Fruit fly (Drosophila melanogaster) whole organism, wandering third instar larva: Measurements from ENCODE around the gene CG17929.

Source experiments
- Abd-B ChIP-seq: fragments of >200 bp; optimal IDR thresholded peaks from 2 replicates; lab custom pipeline; 2017; ENCODE audit warnings: missing biosample characterization, missing genetic modification characterization
- CG32264 ChIP-seq: fragments of 200-800 bp; sonication (Bioruptor generic); optimal IDR thresholded peaks from 2 replicates; lab custom pipeline; 2016; ENCODE audit warnings: missing biosample characterization, missing genetic modification characterization
- CrebA ChIP-seq: fragments of 200-800 bp; sonication (Bioruptor generic); optimal IDR thresholded peaks from 2 replicates; lab custom pipeline; 2016; ENCODE audit warnings: missing biosample characterization, mild to moderate bottlenecking, missing genetic modification characterization, borderline replicate concordance
- Dfd ChIP-seq: fragments of >200 bp; optimal IDR thresholded peaks from 2 replicates; lab custom pipeline; 2017; ENCODE audit warnings: missing biosample characterization, missing genetic modification characterization
- HLH106 ChIP-seq: fragments of 200-800 bp; optimal IDR thresholded peaks from 3 replicates; lab custom pipeline; 2019; ENCODE audit warnings: missing biosample characterization, mild to moderate bottlenecking, missing genetic modification characterization, moderate library complexity
- Hnf4 ChIP-seq: fragments of 200-800 bp; sonication (Bioruptor generic); optimal IDR thresholded peaks from 2 replicates; lab custom pipeline; 2016; ENCODE audit warnings: missing biosample characterization, mild to moderate bottlenecking, missing genetic modification characterization
- Hr83 ChIP-seq: fragments of 200-300 bp; sonication (Bioruptor generic); optimal IDR thresholded peaks from 2 replicates; lab custom pipeline; 2016; ENCODE audit warnings: missing biosample characterization, mild to moderate bottlenecking, missing genetic modification characterization, moderate library complexity; ENCODE audit not compliant: poor library complexity, severe bottlenecking
- Myc ChIP-seq: fragments of >200 bp; optimal IDR thresholded peaks from 2 replicates; lab custom pipeline; 2017
- N ChIP-seq: fragments of >200 bp; optimal IDR thresholded peaks from 2 replicates; lab custom pipeline; 2018; ENCODE audit warnings: missing biosample characterization, missing external identifiers, missing genetic modification characterization
- OdsH ChIP-seq: fragments of 200-800 bp; sonication (Bioruptor generic); optimal IDR thresholded peaks from 2 replicates; lab custom pipeline; 2016; ENCODE audit warnings: missing biosample characterization, mild to moderate bottlenecking, missing genetic modification characterization
- Rel ChIP-seq, 2 experiments: fragments of 200-800 bp; sonication (Bioruptor generic) in 1 of 2; optimal IDR thresholded peaks; 2 replicates in 1 of 2; 3 replicates in 1 of 2; lab custom pipeline; 2016 to 2019; ENCODE audit warnings: mild to moderate bottlenecking in 2 of 2, missing biosample characterization in 2 of 2, missing genetic modification characterization in 2 of 2, moderate library complexity in 1 of 2
- Sp1 ChIP-seq: fragments of 200-800 bp; sonication (Bioruptor generic); optimal IDR thresholded peaks from 3 replicates; lab custom pipeline; 2019; ENCODE audit warnings: missing biosample characterization, mild to moderate bottlenecking, missing genetic modification characterization, moderate library complexity
- Vsx2 ChIP-seq: fragments of 200-300, 225-300 bp; sonication (Bioruptor generic); optimal IDR thresholded peaks from 2 replicates; lab custom pipeline; 2018; ENCODE audit warnings: missing biosample characterization, missing genetic modification characterization; ENCODE audit not compliant: partially characterized antibody
- br ChIP-seq: fragments of 200-800 bp; sonication (Bioruptor generic); optimal IDR thresholded peaks from 2 replicates; lab custom pipeline; 2016; ENCODE audit warnings: missing biosample characterization, missing genetic modification characterization
- dl ChIP-seq, 2 experiments: fragments of 175-275, 200-275 bp in 1 of 2; fragments of 200-275 bp in 1 of 2; sonication (Bioruptor generic); optimal IDR thresholded peaks; lab custom pipeline; 2018; ENCODE audit warnings: mild to moderate bottlenecking in 2 of 2, missing biosample characterization in 2 of 2, missing genetic modification characterization in 2 of 2, moderate library complexity in 2 of 2; ENCODE audit not compliant: partially characterized antibody in 2 of 2, insufficient read depth in 1 of 2
- dmrt93B ChIP-seq: fragments of 200-800 bp; sonication (Bioruptor generic); optimal IDR thresholded peaks from 2 replicates; lab custom pipeline; 2018; ENCODE audit warnings: missing biosample characterization, mild to moderate bottlenecking, missing genetic modification characterization
- dsf ChIP-seq: sonication (Bioruptor generic); optimal IDR thresholded peaks from 2 replicates; lab custom pipeline; 2016; ENCODE audit warnings: missing biosample characterization, missing genetic modification characterization, borderline replicate concordance
- ey ChIP-seq: fragments of 200-800 bp; sonication (Bioruptor generic); optimal IDR thresholded peaks from 2 replicates; lab custom pipeline; 2016; ENCODE audit warnings: missing biosample characterization, missing genetic modification characterization
- foxo ChIP-seq, 2 experiments: fragments of 200-800 bp; sonication (Bioruptor generic); optimal IDR thresholded peaks; 2 replicates in 1 of 2; 3 replicates in 1 of 2; lab custom pipeline; 2016 to 2017; ENCODE audit warnings: missing biosample characterization in 2 of 2, missing genetic modification characterization in 2 of 2
- fru ChIP-seq: fragments of 200-800 bp; sonication (Bioruptor generic); optimal IDR thresholded peaks from 3 replicates; lab custom pipeline; 2016; ENCODE audit warnings: missing biosample characterization, mild to moderate bottlenecking, missing genetic modification characterization
- h ChIP-seq: fragments of 200-800 bp; sonication (Bioruptor generic); optimal IDR thresholded peaks from 3 replicates; lab custom pipeline; 2016; ENCODE audit warnings: missing biosample characterization, mild to moderate bottlenecking, missing genetic modification characterization
- jim ChIP-seq: fragments of 175-275, 200-325 bp; sonication (Bioruptor generic); optimal IDR thresholded peaks from 2 replicates; lab custom pipeline; 2016; ENCODE audit warnings: missing biosample characterization, mild to moderate bottlenecking, missing genetic modification characterization
- lola ChIP-seq: fragments of >200 bp; optimal IDR thresholded peaks from 2 replicates; lab custom pipeline; 2017; ENCODE audit warnings: missing biosample characterization, missing genetic modification characterization
- psq ChIP-seq: fragments of 200-800 bp; sonication (Bioruptor generic); optimal IDR thresholded peaks from 3 replicates; lab custom pipeline; 2017; ENCODE audit warnings: missing biosample characterization, mild to moderate bottlenecking, missing genetic modification characterization, moderate library complexity
- rgr ChIP-seq: fragments of 200-800 bp; sonication (Bioruptor generic); optimal IDR thresholded peaks from 3 replicates; lab custom pipeline; 2016; ENCODE audit warnings: missing biosample characterization, mild to moderate bottlenecking, missing genetic modification characterization
- sv ChIP-seq: fragments of 200-800 bp; sonication (Bioruptor generic); optimal IDR thresholded peaks from 3 replicates; lab custom pipeline; 2016; ENCODE audit warnings: missing biosample characterization, missing genetic modification characterization
- tai ChIP-seq: sonication (Bioruptor generic); optimal IDR thresholded peaks from 2 replicates; lab custom pipeline; 2016; ENCODE audit warnings: missing biosample characterization, missing genetic modification characterization
- usp ChIP-seq: fragments of >200 bp; optimal IDR thresholded peaks from 2 replicates; lab custom pipeline; 2017; ENCODE audit warnings: missing biosample characterization, missing genetic modification characterization
- woc ChIP-seq: sonication (Bioruptor generic); optimal IDR thresholded peaks from 2 replicates; lab custom pipeline; 2016; ENCODE audit warnings: missing biosample characterization, mild to moderate bottlenecking, missing genetic modification characterization

Gene CG17929

dm6 chr3R:16348289-16348688 lies 23.0 kb downstream of the CG17929 start:
- TF ChIP-seq Vsx2, result no peak
- TF ChIP-seq CG32264 (GFP tag; lab: Kevin White, UChicago), result no peak
- TF ChIP-seq, all 38 proteins: peak for 0

dm6 chr3R:16349111-16349655 lies 23.9 kb downstream of the CG17929 start, which contains the start of the genes CG14879 and Manf:
CG14879 (minus strand) TSS chr3R:16349226.
Manf (plus strand) TSS chr3R:16349404.
- TF ChIP-seq Hr83 (GFP tag; lab: Kevin White, UChicago) (peak; percentile 17), rgr (GFP tag; lab: Kevin White, UChicago) (peak; percentile 20), CrebA (GFP tag; lab: Kevin White, UChicago) (peak; percentile 92), h (peak; percentile 26), Rel (GFP tag; optimal IDR thresholded peaks at IDR 0.05; lab: Kevin White, UChicago) (no peak), Rel (tag; optimal IDR thresholded peaks at IDR 0.05; lab: Kevin White, UChicago) (peak; percentile 69), Hnf4 (GFP tag; lab: Kevin White, UChicago) (peak; percentile 22), tai (GFP tag; lab: Kevin White, UChicago) (no peak), psq (GFP tag; lab: Kevin White, UChicago) (no peak), Myc (lab: Kevin White, UChicago) (no peak)
- TF ChIP-seq, all 38 proteins: peak for 6

- no peak for TF ChIP-seq br (GFP tag; lab: Kevin White, UChicago)
- TF ChIP-seq jim, result no peak
- TF ChIP-seq Dfd (GFP tag; lab: Kevin White, UChicago), result no peak
- no peak for TF ChIP-seq N (GFP tag; lab: Kevin White, UChicago)
- TF ChIP-seq foxo (GFP tag; optimal IDR thresholded peaks at IDR 0.05; lab: Kevin White, UChicago), result no peak
Observed at dm6 chr3R:16350400-16350799, 25.1 kb downstream of the CG17929 start.

dm6 chr3R:16351044-16351443 lies 25.8 kb downstream of the CG17929 start:
- TF ChIP-seq psq (GFP tag; lab: Kevin White, UChicago) (no peak), Myc (lab: Kevin White, UChicago) (peak; percentile 21)
- TF ChIP-seq, all 38 proteins: peak for 1

- TF ChIP-seq h (no peak), Hnf4 (GFP tag; lab: Kevin White, UChicago) (no peak), lola (GFP tag; lab: Kevin White, UChicago) (no peak), Vsx2 (no peak), br (GFP tag; lab: Kevin White, UChicago) (no peak), woc (GFP tag; lab: Kevin White, UChicago) (no peak)
Observed at dm6 chr3R:16352039-16352438, 26.7 kb downstream of the CG17929 start.

dm6 chr3R:16353195-16353594 lies 27.9 kb downstream of the CG17929 start:
- TF ChIP-seq Abd-B (GFP tag; lab: Kevin White, UChicago) (no peak), sv (GFP tag; lab: Kevin White, UChicago) (no peak), br (GFP tag; lab: Kevin White, UChicago) (no peak), OdsH (GFP tag; lab: Kevin White, UChicago) (no peak), rgr (GFP tag; lab: Kevin White, UChicago) (no peak), Hr83 (GFP tag; lab: Kevin White, UChicago) (no peak), dsf (no peak), Sp1 (GFP tag; lab: Kevin White, UChicago) (no peak), usp (GFP tag; lab: Kevin White, UChicago) (no peak), fru (GFP tag; lab: Kevin White, UChicago) (no peak), Hnf4 (GFP tag; lab: Kevin White, UChicago) (no peak), dmrt93B (no peak), N (GFP tag; lab: Kevin White, UChicago) (no peak), ey (GFP tag; lab: Kevin White, UChicago) (no peak), tai (GFP tag; lab: Kevin White, UChicago) (no peak), HLH106 (tag; lab: Kevin White, UChicago) (no peak), jim (no peak), dl (GFP tag; optimal IDR thresholded peaks at IDR 0.05; lab: Kevin White, UChicago; ENCODE audit: insufficient read depth in 1 of 2, partially characterized antibody in 2 of 2) (no peak)
